Fruit fly (Drosophila melanogaster) whole organism, embryonic: ENCODE data around the gene kraken.
A peak's percentile ranks its signal among the peaks of the same experiment; 100 is the strongest.

ENCODE experiments used
- Abd-B ChIP-seq: fragments of 200-800 bp; sonication (Bioruptor generic); optimal IDR thresholded peaks from 2 replicates; lab custom pipeline; 2018; ENCODE audit warnings: missing biosample characterization, mild to moderate bottlenecking, missing genetic modification characterization, moderate library complexity
- B-H1 ChIP-seq: fragments of 200-800 bp; sonication (Bioruptor generic); IDR thresholded peaks from 3 replicates; pipeline ENCODE4 v1.3.6; 2022; ENCODE audit warnings: missing biosample characterization, missing genetic modification characterization
- B-H2 ChIP-seq: fragments of 200-800 bp; sonication (Bioruptor generic); optimal IDR thresholded peaks from 2 replicates; lab custom pipeline; 2018; ENCODE audit warnings: missing biosample characterization, mild to moderate bottlenecking, missing genetic modification characterization
- Bdp1 ChIP-seq: fragments of 200-800 bp; sonication (Bioruptor generic); optimal IDR thresholded peaks from 3 replicates; lab custom pipeline; 2016; ENCODE audit warnings: missing biosample characterization, missing genetic modification characterization
- CG10543 ChIP-seq: fragments of 200-800 bp; sonication (Bioruptor generic); optimal IDR thresholded peaks from 3 replicates; lab custom pipeline; 2017; ENCODE audit warnings: missing biosample characterization, mild to moderate bottlenecking, missing genetic modification characterization, moderate library complexity
- CG12104 ChIP-seq: fragments of 200-800 bp; sonication (Bioruptor generic); optimal IDR thresholded peaks from 3 replicates; lab custom pipeline; 2016; ENCODE audit warnings: missing biosample characterization, missing genetic modification characterization
- CG12769 ChIP-seq: fragments of 200-800 bp; sonication (Bioruptor generic); optimal IDR thresholded peaks from 2 replicates; lab custom pipeline; 2019; ENCODE audit warnings: missing biosample characterization, mild to moderate bottlenecking, missing genetic modification characterization, moderate library complexity
- CG13624 ChIP-seq: fragments of 200-800 bp; sonication (Bioruptor generic); optimal IDR thresholded peaks from 2 replicates; lab custom pipeline; 2016; ENCODE audit warnings: missing biosample characterization, missing genetic modification characterization
- CG16815 ChIP-seq: fragments of 200-800 bp; sonication (Bioruptor generic); optimal IDR thresholded peaks from 3 replicates; lab custom pipeline; 2017; ENCODE audit warnings: missing biosample characterization, mild to moderate bottlenecking, missing genetic modification characterization
- CG17361 ChIP-seq: fragments of 200-800 bp; sonication (Bioruptor generic); IDR thresholded peaks from 3 replicates; pipeline ENCODE4 v1.3.6; 2022; ENCODE audit warnings: missing biosample characterization, missing genetic modification characterization
- CG2199 ChIP-seq: fragments of 200-800 bp; sonication (Bioruptor generic); IDR thresholded peaks from 3 replicates; pipeline ENCODE4 v1.3.6; 2022; ENCODE audit warnings: missing biosample characterization, missing genetic modification characterization
- CG31441 ChIP-seq: fragments of 200-800 bp; sonication (Bioruptor generic); IDR thresholded peaks from 2 replicates; pipeline ENCODE4 v1.3.6; 2022; ENCODE audit warnings: missing biosample characterization, missing genetic modification characterization
- CG34422 ChIP-seq: fragments of 200-800 bp; sonication (Bioruptor generic); IDR thresholded peaks from 3 replicates; pipeline ENCODE4 v1.3.6; 2022; ENCODE audit warnings: missing biosample characterization, missing genetic modification characterization
- CG3838 ChIP-seq: fragments of 200-800 bp; sonication (Bioruptor generic); optimal IDR thresholded peaks from 3 replicates; lab custom pipeline; 2016; ENCODE audit warnings: missing biosample characterization, missing genetic modification characterization
- CG43689 ChIP-seq: fragments of 200-800 bp; sonication (Bioruptor generic); IDR thresholded peaks from 2 replicates; pipeline ENCODE4 v1.3.6; 2022; ENCODE audit warnings: missing biosample characterization, missing genetic modification characterization
- CG6272 ChIP-seq: fragments of 200-800 bp; sonication (Bioruptor generic); IDR thresholded peaks from 2 replicates; pipeline ENCODE4 v1.3.6; 2022; ENCODE audit warnings: missing biosample characterization, missing genetic modification characterization
- CG6689 ChIP-seq: fragments of 200-800 bp; sonication (Bioruptor generic); IDR thresholded peaks from 2 replicates; pipeline ENCODE4 v1.3.6; 2022; ENCODE audit warnings: missing biosample characterization, missing genetic modification characterization
- CG6791 ChIP-seq: fragments of 200-800 bp; sonication (Bioruptor generic); IDR thresholded peaks from 3 replicates; pipeline ENCODE4 v1.3.6; 2022; ENCODE audit warnings: missing biosample characterization, missing genetic modification characterization; ENCODE audit not compliant: partially characterized antibody
- CG7963 ChIP-seq: fragments of 200-800 bp; sonication (Bioruptor generic); IDR thresholded peaks from 3 replicates; pipeline ENCODE4 v1.3.6; 2022; ENCODE audit warnings: missing biosample characterization, missing genetic modification characterization; ENCODE audit not compliant: partially characterized antibody
- CG9727 ChIP-seq: fragments of 200-800 bp; sonication (Bioruptor generic); optimal IDR thresholded peaks from 3 replicates; lab custom pipeline; 2017; ENCODE audit warnings: missing biosample characterization, mild to moderate bottlenecking, missing genetic modification characterization
- CG9932 ChIP-seq: fragments of 200-800 bp; sonication (Bioruptor generic); IDR thresholded peaks from 2 replicates; pipeline ENCODE4 v1.3.6; 2022; ENCODE audit warnings: missing biosample characterization, missing genetic modification characterization
- D ChIP-seq, 2 experiments: fragments of 200-800 bp in 1 of 2; fragments of >200 bp in 1 of 2; sonication (Bioruptor generic) in 1 of 2; optimal IDR thresholded peaks; 2 replicates in 1 of 2; 3 replicates in 1 of 2; lab custom pipeline; 2017; ENCODE audit warnings: mild to moderate bottlenecking in 1 of 2, missing biosample characterization in 1 of 2, missing genetic modification characterization in 1 of 2, missing genetic modification reagents in 1 of 2
- D19A ChIP-seq: fragments of 200-800 bp; optimal IDR thresholded peaks from 3 replicates; lab custom pipeline; 2019; ENCODE audit warnings: missing biosample characterization, mild to moderate bottlenecking, missing genetic modification characterization, moderate library complexity
- Eip74EF ChIP-seq, 2 experiments: fragments of 200-800 bp in 1 of 2; fragments of >200 bp in 1 of 2; sonication (Bioruptor generic) in 1 of 2; optimal IDR thresholded peaks; 2 replicates each; lab custom pipeline; 2017 to 2019; ENCODE audit warnings: missing biosample characterization in 2 of 2, missing genetic modification characterization in 2 of 2, mild to moderate bottlenecking in 1 of 2, moderate library complexity in 1 of 2
- Hr39 ChIP-seq: fragments of >200 bp; optimal IDR thresholded peaks from 2 replicates; lab custom pipeline; 2017
- Lim3 ChIP-seq: fragments of 200-800 bp; sonication (Bioruptor generic); IDR thresholded peaks from 2 replicates; pipeline ENCODE4 v1.3.6; 2022; ENCODE audit warnings: missing biosample characterization, missing genetic modification characterization
- NK7.1 ChIP-seq: fragments of 200-800 bp; sonication (Bioruptor generic); optimal IDR thresholded peaks from 3 replicates; lab custom pipeline; 2016; ENCODE audit warnings: missing biosample characterization, missing genetic modification characterization
- Optix ChIP-seq: fragments of 200-800 bp; sonication (Bioruptor generic); IDR thresholded peaks from 3 replicates; pipeline ENCODE4 v1.3.6; 2022; ENCODE audit warnings: missing biosample characterization, missing genetic modification characterization
- Poxn ChIP-seq: fragments of 200-800 bp; sonication (Bioruptor generic); IDR thresholded peaks from 2 replicates; pipeline ENCODE4 v1.3.6; 2022; ENCODE audit warnings: missing biosample characterization, missing genetic modification characterization
- Ptx1 ChIP-seq: fragments of 200-800 bp; sonication (Bioruptor generic); IDR thresholded peaks from 2 replicates; pipeline ENCODE4 v1.3.6; 2022; ENCODE audit warnings: missing biosample characterization, missing genetic modification characterization
- Sin3A ChIP-seq: fragments of >200 bp; optimal IDR thresholded peaks from 2 replicates; lab custom pipeline; 2018
- Six4 ChIP-seq: fragments of 200-800 bp; sonication (Bioruptor generic); optimal IDR thresholded peaks from 2 replicates; lab custom pipeline; 2016; ENCODE audit warnings: missing biosample characterization, missing genetic modification characterization
- amos ChIP-seq: fragments of 200-800 bp; sonication (Bioruptor generic); IDR thresholded peaks from 2 replicates; pipeline ENCODE4 v1.3.6; 2022; ENCODE audit warnings: missing biosample characterization, missing genetic modification characterization; ENCODE audit not compliant: partially characterized antibody
- ap ChIP-seq: fragments of 200-800 bp; sonication (Bioruptor generic); IDR thresholded peaks from 2 replicates; pipeline ENCODE4 v1.3.6; 2022; ENCODE audit warnings: missing biosample characterization, missing genetic modification characterization
- az2 ChIP-seq: fragments of 200-800 bp; sonication (Bioruptor generic); optimal IDR thresholded peaks from 3 replicates; lab custom pipeline; 2016; ENCODE audit warnings: missing biosample characterization, missing genetic modification characterization
- bowl ChIP-seq: fragments of 200-800 bp; sonication (Bioruptor generic); IDR thresholded peaks from 2 replicates; pipeline ENCODE4 v1.3.6; 2022; ENCODE audit warnings: missing biosample characterization, missing genetic modification characterization
- dimm ChIP-seq: fragments of 200-800 bp; sonication (Bioruptor generic); IDR thresholded peaks from 2 replicates; pipeline ENCODE4 v1.3.6; 2022; ENCODE audit warnings: missing biosample characterization, missing genetic modification characterization
- fd3F ChIP-seq: fragments of 200-800 bp; sonication (Bioruptor generic); optimal IDR thresholded peaks from 2 replicates; lab custom pipeline; 2018; ENCODE audit warnings: missing biosample characterization, mild to moderate bottlenecking, missing genetic modification characterization, moderate library complexity
- grn ChIP-seq: fragments of 200-800 bp; sonication (Bioruptor generic); optimal IDR thresholded peaks from 3 replicates; lab custom pipeline; 2017; ENCODE audit warnings: missing biosample characterization, missing genetic modification characterization
- hbn ChIP-seq: fragments of 200-800 bp; sonication (Bioruptor generic); IDR thresholded peaks from 2 replicates; pipeline ENCODE4 v1.3.6; 2022; ENCODE audit warnings: missing biosample characterization, missing genetic modification characterization; ENCODE audit not compliant: partially characterized antibody
- luna ChIP-seq: fragments of 200-800 bp; sonication (Bioruptor generic); optimal IDR thresholded peaks from 2 replicates; lab custom pipeline; 2016; ENCODE audit warnings: missing biosample characterization, missing genetic modification characterization
- nau ChIP-seq: fragments of 200-800 bp; sonication (Bioruptor generic); optimal IDR thresholded peaks from 3 replicates; lab custom pipeline; 2017; ENCODE audit warnings: missing biosample characterization, mild to moderate bottlenecking, missing genetic modification characterization, missing genetic modification reagents
- p53 ChIP-seq: fragments of 200-800 bp; sonication (Bioruptor generic); optimal IDR thresholded peaks from 2 replicates; lab custom pipeline; 2016; ENCODE audit warnings: missing biosample characterization, missing genetic modification characterization
- peb ChIP-seq: fragments of 200-800 bp; sonication (Bioruptor generic); IDR thresholded peaks from 2 replicates; pipeline ENCODE4 v1.3.6; 2022; ENCODE audit warnings: missing biosample characterization, missing genetic modification characterization
- pfk ChIP-seq: fragments of 200-800 bp; sonication (Bioruptor generic); optimal IDR thresholded peaks from 2 replicates; lab custom pipeline; 2018; ENCODE audit warnings: missing biosample characterization, mild to moderate bottlenecking, missing genetic modification characterization, moderate library complexity
- psq ChIP-seq: fragments of 200-800 bp; sonication (Bioruptor generic); optimal IDR thresholded peaks from 2 replicates; lab custom pipeline; 2017; ENCODE audit warnings: missing biosample characterization, missing genetic modification characterization
- schlank ChIP-seq: fragments of 200-800 bp; sonication (Bioruptor generic); optimal IDR thresholded peaks from 2 replicates; lab custom pipeline; 2018; ENCODE audit warnings: missing biosample characterization, mild to moderate bottlenecking, missing genetic modification characterization
- sens-2 ChIP-seq: fragments of 200-800 bp; sonication (Bioruptor generic); IDR thresholded peaks from 2 replicates; pipeline ENCODE4 v1.3.6; 2022; ENCODE audit warnings: missing biosample characterization, missing genetic modification characterization
- slou ChIP-seq: fragments of 200-800 bp; sonication (Bioruptor generic); optimal IDR thresholded peaks from 3 replicates; lab custom pipeline; 2016; ENCODE audit warnings: missing biosample characterization, missing genetic modification characterization
- tio ChIP-seq: fragments of 200-800 bp; sonication (Bioruptor generic); optimal IDR thresholded peaks from 2 replicates; lab custom pipeline; 2017; ENCODE audit warnings: missing biosample characterization, missing genetic modification characterization, inconsistent platforms
- tna ChIP-seq: fragments of 200-800 bp; sonication (Bioruptor generic); IDR thresholded peaks from 2 replicates; pipeline ENCODE4 v1.3.6; 2022; ENCODE audit warnings: missing biosample characterization, missing genetic modification characterization; ENCODE audit not compliant: partially characterized antibody
- vnd ChIP-seq: fragments of 200-800 bp; sonication (Bioruptor generic); IDR thresholded peaks from 3 replicates; pipeline ENCODE4 v1.3.6; 2022; ENCODE audit warnings: missing biosample characterization, missing genetic modification characterization; ENCODE audit not compliant: partially characterized antibody

The kraken gene

dm6 chr2L:871419-871846, 18.9 kb downstream of the kraken start (continued):
- peak; percentile 53 for TF ChIP-seq CG12769 (tag; lab: Kevin White, UChicago)
- 0 out of 3 replicates have a peak, but pooled peaks have one; percentile 17 for TF ChIP-seq CG6791 (GFP tag; lab: Robert Waterston, UW)
- TF ChIP-seq Bdp1 (GFP tag; lab: Kevin White, UChicago): no peak
- TF ChIP-seq CG16815 (GFP tag; lab: Kevin White, UChicago): no peak
- TF ChIP-seq CG7963: 0 out of 3 replicates have a peak, but pooled peaks have one; percentile 17
- TF ChIP-seq pfk (GFP tag; lab: Kevin White, UChicago): no peak
- no peak for TF ChIP-seq CG6272
- TF ChIP-seq vnd (GFP tag; lab: Robert Waterston, UW): no peak
- peak; percentile 0 for TF ChIP-seq CG10543
- TF ChIP-seq dimm (GFP tag; lab: Robert Waterston, UW): no peak
- TF ChIP-seq CG2199 (GFP tag; lab: Robert Waterston, UW): peak; percentile 61; the same call in 1 of the 3 replicates
- no peak for TF ChIP-seq hbn (GFP tag; lab: Robert Waterston, UW)
- peak; percentile 39; the same call in 1 of the 2 replicates for TF ChIP-seq CG9932
- no peak for TF ChIP-seq CG31441 (GFP tag; lab: Robert Waterston, UW)
- TF ChIP-seq p53 (GFP tag; lab: Kevin White, UChicago): peak; percentile 54
- no peak for TF ChIP-seq Poxn (GFP tag; lab: Robert Waterston, UW)
- peak; percentile 34 for TF ChIP-seq CG12104
- peak; percentile 40 for TF ChIP-seq D (optimal IDR thresholded peaks at IDR 0.05; lab: Kevin White, UChicago)
- TF ChIP-seq D (GFP tag; optimal IDR thresholded peaks at IDR 0.05; lab: Kevin White, UChicago): no peak
- no peak for TF ChIP-seq sens-2 (GFP tag; lab: Robert Waterston, UW)
- no peak for TF ChIP-seq NK7.1 (GFP tag; lab: Kevin White, UChicago)
- TF ChIP-seq slou (GFP tag; lab: Kevin White, UChicago): no peak
- no peak for TF ChIP-seq Ptx1
- TF ChIP-seq CG9727 (GFP tag; lab: Kevin White, UChicago): no peak
- peak; percentile 30 for TF ChIP-seq B-H2 (GFP tag; lab: Kevin White, UChicago)
- TF ChIP-seq ap (GFP tag; lab: Robert Waterston, UW): no peak
- no peak for TF ChIP-seq schlank (tag; lab: Kevin White, UChicago)
- no peak for TF ChIP-seq CG43689
- TF ChIP-seq peb: no peak
- no peak for TF ChIP-seq CG17361
- no peak for TF ChIP-seq tio (GFP tag; lab: Kevin White, UChicago)
- no peak for TF ChIP-seq Abd-B
- TF ChIP-seq grn (GFP tag; lab: Kevin White, UChicago): no peak
- TF ChIP-seq nau (GFP tag; lab: Kevin White, UChicago): no peak
- no peak for TF ChIP-seq fd3F (GFP tag; lab: Kevin White, UChicago)
- TF ChIP-seq Lim3 (GFP tag; lab: Robert Waterston, UW): no peak
- TF ChIP-seq CG6689 (GFP tag; lab: Robert Waterston, UW): peak; percentile 43
- TF ChIP-seq Hr39 (lab: Kevin White, UChicago): no peak
- no peak for TF ChIP-seq psq (GFP tag; lab: Kevin White, UChicago)
- no peak for TF ChIP-seq D19A (tag; lab: Kevin White, UChicago)
- TF ChIP-seq Sin3A (lab: Kevin White, UChicago): peak; percentile 36
- no peak for TF ChIP-seq bowl (GFP tag; lab: Robert Waterston, UW)
- no peak for TF ChIP-seq tna (GFP tag; lab: Robert Waterston, UW)
- peak; percentile 4 for TF ChIP-seq CG13624 (GFP tag; lab: Kevin White, UChicago)
- peak; percentile 50; the same call in 1 of the 3 replicates for TF ChIP-seq CG34422 (GFP tag; lab: Robert Waterston, UW)
- TF ChIP-seq luna (GFP tag; lab: Kevin White, UChicago): no peak
- no peak for TF ChIP-seq az2 (GFP tag; lab: Kevin White, UChicago)
- no peak for TF ChIP-seq Six4 (GFP tag; lab: Kevin White, UChicago)
- no peak for TF ChIP-seq Optix (GFP tag; lab: Robert Waterston, UW)
- TF ChIP-seq Eip74EF (GFP tag; optimal IDR thresholded peaks at IDR 0.05; lab: Kevin White, UChicago): no peak
- peak; percentile 33 for TF ChIP-seq amos (GFP tag; lab: Robert Waterston, UW)
- no peak for TF ChIP-seq CG3838 (GFP tag; lab: Kevin White, UChicago)
- no peak for TF ChIP-seq B-H1 (GFP tag; lab: Robert Waterston, UW)
